Fruit fly (Drosophila melanogaster) whole organism, embryonic: ENCODE data around the gene p24-1.

Experiments used
- Atf6 ChIP-seq: fragments of 200-800 bp; sonication (Bioruptor generic); IDR thresholded peaks from 2 replicates; pipeline ENCODE4 v1.3.6; 2022; ENCODE audit warnings: missing biosample characterization, missing genetic modification characterization
- CG6254 ChIP-seq: fragments of 200-800 bp; sonication (Bioruptor generic); optimal IDR thresholded peaks from 3 replicates; lab custom pipeline; 2017; ENCODE audit warnings: mild to moderate bottlenecking, missing biosample characterization, missing genetic modification reagents, missing genetic modification characterization
- CG6813 ChIP-seq: fragments of 200-800 bp; sonication (Bioruptor generic); optimal IDR thresholded peaks from 2 replicates; lab custom pipeline; 2017; ENCODE audit warnings: missing biosample characterization, missing genetic modification characterization, mild to moderate bottlenecking, moderate library complexity, missing genetic modification reagents
- CG9797 ChIP-seq: fragments of 200-800 bp; sonication (Bioruptor generic); optimal IDR thresholded peaks from 3 replicates; lab custom pipeline; 2018; ENCODE audit warnings: missing biosample characterization, mild to moderate bottlenecking, missing genetic modification characterization
- Chrac-16 ChIP-seq: fragments of 200-800 bp; sonication (Bioruptor generic); optimal IDR thresholded peaks from 3 replicates; lab custom pipeline; 2016; ENCODE audit warnings: missing biosample characterization, missing genetic modification characterization
- CkIIα-i1 ChIP-seq: fragments of 200-800 bp; sonication (Bioruptor generic); IDR thresholded peaks from 2 replicates; pipeline ENCODE4 v1.3.6; 2022; ENCODE audit warnings: missing biosample characterization, missing genetic modification characterization
- D19A ChIP-seq: fragments of 200-800 bp; optimal IDR thresholded peaks from 3 replicates; lab custom pipeline; 2019; ENCODE audit warnings: missing biosample characterization, mild to moderate bottlenecking, missing genetic modification characterization, moderate library complexity
- D19B ChIP-seq: fragments of 200-800 bp; sonication (Bioruptor generic); optimal IDR thresholded peaks from 2 replicates; lab custom pipeline; 2017; ENCODE audit warnings: missing biosample characterization, mild to moderate bottlenecking, missing genetic modification characterization
- Dad ChIP-seq: fragments of 200-800 bp; sonication (Bioruptor generic); optimal IDR thresholded peaks from 3 replicates; lab custom pipeline; 2016; ENCODE audit warnings: missing biosample characterization, missing genetic modification characterization
- Dip2 ChIP-seq: fragments of 200-800 bp; sonication (Bioruptor generic); IDR thresholded peaks from 2 replicates; pipeline ENCODE4 v1.3.6; 2022; ENCODE audit warnings: missing biosample characterization, missing genetic modification characterization
- Dll ChIP-seq: fragments of 200-800 bp; sonication (Bioruptor generic); IDR thresholded peaks from 4 replicates; pipeline ENCODE4 v1.3.6; 2022; ENCODE audit warnings: missing biosample characterization, missing genetic modification characterization; ENCODE audit not compliant: partially characterized antibody
- Drgx ChIP-seq: fragments of 200-800 bp; sonication (Bioruptor generic); IDR thresholded peaks from 2 replicates; pipeline ENCODE4 v1.3.6; 2022; ENCODE audit warnings: missing biosample characterization, missing genetic modification characterization
- Ets65A ChIP-seq: fragments of 200-800 bp; sonication (Bioruptor generic); peaks from one replicate; lab custom pipeline; 2016; ENCODE audit warnings: missing biosample characterization, missing genetic modification characterization
- Hey ChIP-seq: fragments of 200-800 bp; sonication (Bioruptor generic); optimal IDR thresholded peaks from 3 replicates; lab custom pipeline; 2018; ENCODE audit warnings: missing biosample characterization, mild to moderate bottlenecking, missing genetic modification characterization
- Meics ChIP-seq: fragments of 200-800 bp; sonication (Bioruptor generic); optimal IDR thresholded peaks from 2 replicates; lab custom pipeline; 2017; ENCODE audit warnings: missing biosample characterization, mild to moderate bottlenecking, missing genetic modification characterization
- NC2β ChIP-seq: fragments of 200-800 bp; sonication (Bioruptor generic); optimal IDR thresholded peaks from 2 replicates; lab custom pipeline; 2016; ENCODE audit warnings: missing biosample characterization, missing genetic modification characterization
- NFAT ChIP-seq: fragments of 200-800 bp; sonication (Bioruptor generic); IDR thresholded peaks from 2 replicates; pipeline ENCODE4 v1.3.6; 2022; ENCODE audit warnings: missing biosample characterization, missing genetic modification characterization
- NfI ChIP-seq: fragments of 200-800 bp; sonication (Bioruptor generic); optimal IDR thresholded peaks from 3 replicates; lab custom pipeline; 2018; ENCODE audit warnings: missing biosample characterization, mild to moderate bottlenecking, missing genetic modification characterization, moderate library complexity
- Trl ChIP-seq, 3 experiments: fragments of >200 bp in 2 of 3; fragments of 200-800 bp in 1 of 3; sonication (Bioruptor generic) in 1 of 3; optimal IDR thresholded peaks; 2 replicates in 1 of 3; 3 replicates in 2 of 3; lab custom pipeline; 2016 to 2017; ENCODE audit warnings: missing biosample characterization in 1 of 3, missing genetic modification characterization in 1 of 3
- cato ChIP-seq: fragments of 200-800 bp; sonication (Bioruptor generic); optimal IDR thresholded peaks from 2 replicates; lab custom pipeline; 2016; ENCODE audit warnings: missing biosample characterization, missing genetic modification characterization, borderline replicate concordance
- cg ChIP-seq: fragments of 200-800 bp; sonication (Bioruptor generic); optimal IDR thresholded peaks from 3 replicates; lab custom pipeline; 2019; ENCODE audit warnings: missing biosample characterization, mild to moderate bottlenecking, missing genetic modification characterization, moderate library complexity
- chinmo ChIP-seq: fragments of 200-800 bp; sonication (Bioruptor generic); IDR thresholded peaks from 4 replicates; pipeline ENCODE4 v1.3.6; 2022; ENCODE audit warnings: missing biosample characterization, missing genetic modification characterization; ENCODE audit not compliant: partially characterized antibody
- cwo ChIP-seq: fragments of 200-800 bp; sonication (Bioruptor generic); optimal IDR thresholded peaks from 3 replicates; lab custom pipeline; 2017; ENCODE audit warnings: missing biosample characterization, missing genetic modification characterization, mild to moderate bottlenecking, moderate library complexity, missing genetic modification reagents
- dmrt11E ChIP-seq: fragments of 200-800 bp; sonication (Bioruptor generic); optimal IDR thresholded peaks from 3 replicates; lab custom pipeline; 2018; ENCODE audit warnings: missing biosample characterization, mild to moderate bottlenecking, missing genetic modification characterization, moderate library complexity
- exex ChIP-seq: fragments of 200-800 bp; sonication (Bioruptor generic); optimal IDR thresholded peaks from 4 replicates; lab custom pipeline; 2018; ENCODE audit warnings: missing biosample characterization, mild to moderate bottlenecking, missing genetic modification characterization, moderate library complexity
- grau ChIP-seq: fragments of 200-800 bp; optimal IDR thresholded peaks from 3 replicates; lab custom pipeline; 2019; ENCODE audit warnings: missing biosample characterization, mild to moderate bottlenecking, missing genetic modification characterization, moderate library complexity
- grn ChIP-seq: fragments of 200-800 bp; sonication (Bioruptor generic); optimal IDR thresholded peaks from 3 replicates; lab custom pipeline; 2017; ENCODE audit warnings: missing biosample characterization, missing genetic modification characterization
- her ChIP-seq: fragments of 200-800 bp; sonication (Bioruptor generic); optimal IDR thresholded peaks from 2 replicates; lab custom pipeline; 2016; ENCODE audit warnings: missing biosample characterization, missing genetic modification characterization
- hkb ChIP-seq, 2 experiments: fragments of 200-800 bp in 1 of 2; fragments of >200 bp in 1 of 2; sonication (Bioruptor generic) in 1 of 2; IDR thresholded peaks in 1 of 2; optimal IDR thresholded peaks in 1 of 2; 2 replicates each; pipeline versions ENCODE4 v1.3.6 to Lab custom; 2017 to 2022; ENCODE audit warnings: missing biosample characterization in 1 of 2, missing genetic modification characterization in 1 of 2
- lmd ChIP-seq: fragments of 200-800 bp; sonication (Bioruptor generic); IDR thresholded peaks from 2 replicates; pipeline ENCODE4 v1.3.6; 2022; ENCODE audit warnings: missing biosample characterization, missing genetic modification characterization
- mirr ChIP-seq: fragments of 200-800 bp; sonication (Bioruptor generic); optimal IDR thresholded peaks from 3 replicates; lab custom pipeline; 2018; ENCODE audit warnings: missing biosample characterization, mild to moderate bottlenecking, missing genetic modification characterization
- nom ChIP-seq: fragments of 200-800 bp; sonication (Bioruptor generic); optimal IDR thresholded peaks from 2 replicates; lab custom pipeline; 2017; ENCODE audit warnings: missing biosample characterization, missing genetic modification characterization, mild to moderate bottlenecking, moderate library complexity, missing genetic modification reagents
- pan ChIP-seq, 4 experiments: fragments of >200 bp in 3 of 4; fragments of 200-800 bp in 1 of 4; sonication (Bioruptor generic) in 1 of 4; optimal IDR thresholded peaks in 3 of 4; IDR thresholded peaks in 1 of 4; 2 replicates each; pipeline versions ENCODE4 v1.3.6 to Lab custom; 2017 to 2022; ENCODE audit warnings: missing biosample characterization in 2 of 4, missing genetic modification characterization in 2 of 4, mixed read lengths in 1 of 4
- prd ChIP-seq, 3 experiments: fragments of >200 bp in 2 of 3; fragments of 200-800 bp in 1 of 3; sonication (Bioruptor generic) in 1 of 3; optimal IDR thresholded peaks in 2 of 3; IDR thresholded peaks in 1 of 3; 2 replicates in 2 of 3; 3 replicates in 1 of 3; pipeline versions ENCODE4 v1.3.6 to Lab custom; 2017 to 2022; ENCODE audit warnings: missing biosample characterization in 1 of 3, missing genetic modification characterization in 1 of 3
- row ChIP-seq: fragments of 200-800 bp; sonication (Bioruptor generic); IDR thresholded peaks from 3 replicates; pipeline ENCODE4 v1.3.6; 2022; ENCODE audit warnings: missing biosample characterization, missing genetic modification characterization
- sim ChIP-seq: fragments of 200-800 bp; sonication (Bioruptor generic); IDR thresholded peaks from 2 replicates; pipeline ENCODE4 v1.3.6; 2022; ENCODE audit warnings: missing biosample characterization, missing genetic modification characterization
- sr ChIP-seq: fragments of 200-800 bp; sonication (Bioruptor generic); IDR thresholded peaks from 3 replicates; pipeline ENCODE4 v1.3.6; 2022; ENCODE audit warnings: missing biosample characterization, missing genetic modification characterization
- sug ChIP-seq: fragments of 200-800 bp; optimal IDR thresholded peaks from 2 replicates; lab custom pipeline; 2019; ENCODE audit warnings: missing biosample characterization, mild to moderate bottlenecking, missing genetic modification characterization, moderate library complexity
- trem ChIP-seq: fragments of 200-800 bp; optimal IDR thresholded peaks from 3 replicates; lab custom pipeline; 2019; ENCODE audit warnings: missing biosample characterization, mild to moderate bottlenecking, missing genetic modification characterization, moderate library complexity

p24-1 gene

dm6 chrX:11884134-11884533 lies 31.8 kb upstream of the p24-1 start (continued):
- no peak for TF ChIP-seq D19A
- TF ChIP-seq, all 482 proteins: peak for 9

dm6 chrX:11882447-11882846 lies 30.1 kb upstream of the p24-1 start:
- TF ChIP-seq row (peak; percentile 8; the same call in 1 of the 3 replicates), cg (GFP tag; lab: Kevin White, UChicago) (peak; percentile 22), grau (tag; lab: Kevin White, UChicago) (peak; percentile 68), CkIIα-i1 (GFP tag; lab: Robert Waterston, UW) (no peak)
- TF ChIP-seq, all 482 proteins: peak for 3

dm6 chrX:11881686-11882085 lies 29.4 kb upstream of the p24-1 start:
- TF ChIP-seq NFAT: no peak
- peak; percentile 69 for TF ChIP-seq nom (GFP tag; lab: Kevin White, UChicago)
- no peak for TF ChIP-seq Dad
- peak; percentile 88; the same call in 1 of the 3 replicates for TF ChIP-seq sr
- TF ChIP-seq cwo (GFP tag; lab: Kevin White, UChicago): peak; percentile 76
- no peak for TF ChIP-seq Chrac-16 (GFP tag; lab: Kevin White, UChicago)
- TF ChIP-seq Dll (GFP tag; lab: Robert Waterston, UW): no peak
- no peak for TF ChIP-seq Hey
- TF ChIP-seq NfI: no peak
- TF ChIP-seq CG6813 (GFP tag; lab: Kevin White, UChicago): no peak
- no peak for TF ChIP-seq chinmo (GFP tag; lab: Robert Waterston, UW)
- TF ChIP-seq Trl (optimal IDR thresholded peaks at IDR 0.05; lab: Kevin White, UChicago): peak in 1 of 2 experiments; percentile 18
- no peak for TF ChIP-seq Trl (GFP tag; optimal IDR thresholded peaks at IDR 0.05; lab: Kevin White, UChicago)

dm6 chrX:11877165-11877564 lies 24.8 kb upstream of the p24-1 start, which contains the start of gene CG10352:
TSS of gene CG10352 (minus strand) at chrX:11877168.
- TF ChIP-seq Meics (GFP tag; lab: Kevin White, UChicago): peak; percentile 57
- peak; percentile 48; the same call in 1 of the 2 replicates for TF ChIP-seq Drgx
- TF ChIP-seq her (GFP tag; lab: Kevin White, UChicago): no peak
- no peak for TF ChIP-seq prd (optimal IDR thresholded peaks at IDR 0.05; lab: Kevin White, UChicago)
- 0 out of 3 replicates have a peak, but pooled peaks have one; percentile 14 for TF ChIP-seq prd (GFP tag; IDR thresholded peaks at IDR 0.05; lab: Robert Waterston, UW)
- TF ChIP-seq hkb (optimal IDR thresholded peaks at IDR 0.05; lab: Kevin White, UChicago): no peak
- TF ChIP-seq hkb (GFP tag; IDR thresholded peaks at IDR 0.05; lab: Robert Waterston, UW): 0 out of 2 replicates have a peak, but pooled peaks have one; percentile 14
- TF ChIP-seq row: peak; percentile 51
- no peak for TF ChIP-seq Dip2 (GFP tag; lab: Robert Waterston, UW)

- no peak for TF ChIP-seq lmd (GFP tag; lab: Robert Waterston, UW)
- peak; percentile 96 for TF ChIP-seq grn
- TF ChIP-seq CG9797 (GFP tag; lab: Kevin White, UChicago): no peak
- TF ChIP-seq CG6254 (GFP tag; lab: Kevin White, UChicago): no peak
- no peak for TF ChIP-seq NC2β (GFP tag; lab: Kevin White, UChicago)
- no peak for TF ChIP-seq sim
- TF ChIP-seq Dip2 (GFP tag; lab: Robert Waterston, UW): no peak
- TF ChIP-seq cato: no peak
- TF ChIP-seq mirr (GFP tag; lab: Kevin White, UChicago): peak; percentile 30
- peak; percentile 38 for TF ChIP-seq sug (tag; lab: Kevin White, UChicago)
- peak; percentile 64 for TF ChIP-seq exex (tag; lab: Kevin White, UChicago)
- TF ChIP-seq dmrt11E (tag; lab: Kevin White, UChicago): no peak
- no peak for TF ChIP-seq Chrac-16 (GFP tag; lab: Kevin White, UChicago)
- 0 out of 2 replicates have a peak, but pooled peaks have one; percentile 6 for TF ChIP-seq Atf6 (GFP tag; lab: Robert Waterston, UW)
- TF ChIP-seq Ets65A (GFP tag; lab: Kevin White, UChicago): peak; percentile 69
- TF ChIP-seq pan (optimal IDR thresholded peaks at IDR 0.05; lab: Kevin White, UChicago): no peak
- peak in 1 of 2 experiments; percentile 8 for TF ChIP-seq pan (GFP tag; optimal IDR thresholded peaks at IDR 0.05 in 1 of 2, IDR thresholded peaks at IDR 0.05 in 1 of 2)
- TF ChIP-seq row: peak; percentile 73
- TF ChIP-seq D19B (GFP tag; lab: Kevin White, UChicago): peak; percentile 95
- TF ChIP-seq trem (tag; lab: Kevin White, UChicago): no peak
Measured at dm6 chrX:11875146-11875830, 23.0 kb upstream of the p24-1 start.
